Worm (Caenorhabditis elegans) whole organism, young adult: ENCODE data around the gene B0513.4.

Source experiments
- B0336.3 ChIP-seq: fragments of 200-800 bp; sonication (Bioruptor generic); IDR thresholded peaks from 2 replicates; pipeline ENCODE4 v1.3.6; 2022; ENCODE audit warnings: missing genetic modification characterization, missing compliant biosample characterization
- C06A6.2 ChIP-seq: fragments of 200-800 bp; sonication (Bioruptor generic); conservative IDR thresholded peaks from 2 replicates; pipeline ENCODE4 v1.3.6; 2022; ENCODE audit warnings: missing genetic modification characterization, missing compliant biosample characterization
- F49E8.2 ChIP-seq: sonication (generic microtip); optimal IDR thresholded peaks from 3 replicates; lab custom pipeline; 2017; ENCODE audit warnings: missing genetic modification characterization, mild to moderate bottlenecking, missing compliant biosample characterization, antibody characterized with exemption, moderate library complexity; ENCODE audit not compliant: insufficient read depth
- K11D2.4 ChIP-seq: fragments of 200-800 bp; sonication (Bioruptor generic); IDR thresholded peaks from 2 replicates; pipeline ENCODE4 v1.3.6; 2022; ENCODE audit warnings: missing genetic modification reagents, missing genetic modification characterization, missing compliant biosample characterization
- Y56A3A.18 ChIP-seq: fragments of 200-800 bp; sonication (Bioruptor generic); IDR thresholded peaks from 2 replicates; pipeline ENCODE4 v1.3.6; 2022; ENCODE audit warnings: missing genetic modification reagents, missing genetic modification characterization, missing compliant biosample characterization
- Y79H2A.3 ChIP-seq: fragments of 200-800 bp; sonication (Bioruptor generic); conservative IDR thresholded peaks from 2 replicates; pipeline ENCODE4 v1.3.6; 2022; ENCODE audit warnings: missing genetic modification reagents, missing genetic modification characterization, missing compliant biosample characterization
- Y95B8A.8 ChIP-seq: fragments of 200-800 bp; sonication (Bioruptor generic); IDR thresholded peaks from 2 replicates; pipeline ENCODE4 v1.3.6; 2022; ENCODE audit warnings: missing genetic modification reagents, missing genetic modification characterization, missing compliant biosample characterization
- athp-1 ChIP-seq: sonication (generic microtip); optimal IDR thresholded peaks from 2 replicates; lab custom pipeline; 2017; ENCODE audit warnings: mild to moderate bottlenecking, missing genetic modification characterization, missing compliant biosample characterization
- attf-5 ChIP-seq: fragments of 200-800 bp; sonication (Bioruptor generic); optimal IDR thresholded peaks from 2 replicates; lab custom pipeline; 2018; ENCODE audit warnings: mild to moderate bottlenecking, missing genetic modification characterization, missing compliant biosample characterization
- attf-6 ChIP-seq: fragments of 200-800 bp; sonication (Bioruptor generic); IDR thresholded peaks from 2 replicates; pipeline ENCODE4 v1.3.6; 2022; ENCODE audit warnings: missing genetic modification reagents, missing genetic modification characterization, missing compliant biosample characterization
- cebp-2 ChIP-seq: fragments of 200-800 bp; sonication (Bioruptor generic); IDR thresholded peaks from 2 replicates; pipeline ENCODE4 v1.3.6; 2022; ENCODE audit warnings: missing genetic modification characterization, missing compliant biosample characterization
- ceh-27 ChIP-seq: fragments of 200-800 bp; sonication (Bioruptor generic); optimal IDR thresholded peaks from 2 replicates; lab custom pipeline; 2018; ENCODE audit warnings: mild to moderate bottlenecking, missing genetic modification characterization, moderate library complexity, missing compliant biosample characterization
- die-1 ChIP-seq: sonication (generic microtip); optimal IDR thresholded peaks from 2 replicates; lab custom pipeline; 2016; ENCODE audit warnings: missing genotype, mild to moderate bottlenecking, missing genetic modification characterization, missing compliant biosample characterization
- dox-1 ChIP-seq: fragments of 200-800 bp; sonication (Bioruptor generic); IDR thresholded peaks from 2 replicates; pipeline ENCODE4 v1.3.6; 2022; ENCODE audit warnings: missing genetic modification reagents, missing genetic modification characterization, missing compliant biosample characterization
- dpl-1 ChIP-seq: fragments of 150-350 bp; optimal IDR thresholded peaks from 2 replicates; lab custom pipeline; 2014; ENCODE audit warnings: missing biosample characterization, missing genetic modification reagents, missing genetic modification characterization
- fkh-3 ChIP-seq: sonication (generic microtip); optimal IDR thresholded peaks from 2 replicates; lab custom pipeline; 2016; ENCODE audit warnings: mild to moderate bottlenecking, missing genetic modification characterization, missing compliant biosample characterization
- gei-17 ChIP-seq: fragments of 200-800 bp; sonication (Bioruptor generic); optimal IDR thresholded peaks from 2 replicates; lab custom pipeline; 2018; ENCODE audit warnings: mild to moderate bottlenecking, missing genetic modification characterization, missing compliant biosample characterization
- him-1 ChIP-seq: sonication (generic microtip); optimal IDR thresholded peaks from 2 replicates; lab custom pipeline; 2016; ENCODE audit warnings: missing genotype, missing genetic modification reagents, missing genetic modification characterization, missing compliant biosample characterization
- hmg-1.2 ChIP-seq: fragments of 200-800 bp; sonication (Bioruptor generic); IDR thresholded peaks from 2 replicates; pipeline ENCODE4 v1.3.6; 2022; ENCODE audit warnings: missing genetic modification reagents, missing genetic modification characterization, missing compliant biosample characterization
- lin-26 ChIP-seq: fragments of 200-800 bp; sonication (Bioruptor generic); IDR thresholded peaks from 2 replicates; pipeline ENCODE4 v1.3.6; 2022; ENCODE audit warnings: missing genetic modification reagents, missing genetic modification characterization, missing compliant biosample characterization
- lin-35 ChIP-seq, 3 experiments: fragments of 150-350 bp in 2 of 3; sonication (generic microtip) in 1 of 3; optimal IDR thresholded peaks; 2 replicates each; lab custom pipeline; 2014 to 2018; ENCODE audit warnings: missing biosample characterization in 3 of 3, missing genetic modification characterization in 3 of 3, missing genetic modification reagents in 3 of 3
- lin-40 ChIP-seq: sonication (generic microtip); optimal IDR thresholded peaks from 2 replicates; lab custom pipeline; 2016; ENCODE audit warnings: missing genetic modification characterization, mild to moderate bottlenecking, missing compliant biosample characterization, missing genotype, missing genetic modification reagents
- lin-54 ChIP-seq: fragments of 200-800 bp; sonication (Bioruptor generic); optimal IDR thresholded peaks from 2 replicates; lab custom pipeline; 2018; ENCODE audit warnings: mild to moderate bottlenecking, missing genetic modification characterization, missing compliant biosample characterization
- lsl-1 ChIP-seq: fragments of 200-800 bp; sonication (Bioruptor generic); optimal IDR thresholded peaks from 2 replicates; lab custom pipeline; 2018; ENCODE audit warnings: mild to moderate bottlenecking, missing genetic modification characterization, moderate library complexity, missing compliant biosample characterization
- madf-6 ChIP-seq: fragments of 200-800 bp; sonication (Bioruptor generic); IDR thresholded peaks from 2 replicates; pipeline ENCODE4 v1.3.6; 2022; ENCODE audit warnings: missing genetic modification reagents, missing genetic modification characterization, missing compliant biosample characterization
- madf-8 ChIP-seq: fragments of 200-800 bp; sonication (Bioruptor generic); conservative IDR thresholded peaks from 2 replicates; pipeline ENCODE4 v1.3.6; 2022; ENCODE audit warnings: missing genetic modification reagents, missing genetic modification characterization, missing compliant biosample characterization
- mcd-1 ChIP-seq: fragments of 200-800 bp; sonication (Bioruptor generic); IDR thresholded peaks from 2 replicates; pipeline ENCODE4 v1.3.6; 2022; ENCODE audit warnings: missing genetic modification reagents, missing genetic modification characterization, missing compliant biosample characterization
- mel-28 ChIP-seq: sonication (generic microtip); optimal IDR thresholded peaks from 2 replicates; lab custom pipeline; 2016; ENCODE audit warnings: borderline replicate concordance, mild to moderate bottlenecking, missing genetic modification characterization, missing compliant biosample characterization
- mes-4 ChIP-seq: sonication (generic microtip); optimal IDR thresholded peaks from 2 replicates; lab custom pipeline; 2016; ENCODE audit warnings: missing genotype, missing genetic modification characterization, missing compliant biosample characterization
- mxl-1 ChIP-seq: sonication (generic microtip); optimal IDR thresholded peaks from 2 replicates; lab custom pipeline; 2016; ENCODE audit warnings: missing genetic modification characterization, missing compliant biosample characterization
- nfyb-1 ChIP-seq: fragments of 200-800 bp; sonication (Bioruptor generic); IDR thresholded peaks from 2 replicates; pipeline ENCODE4 v1.3.6; 2022; ENCODE audit warnings: missing genetic modification reagents, missing genetic modification characterization, missing compliant biosample characterization
- nhr-120 ChIP-seq: fragments of 200-800 bp; sonication (Bioruptor generic); IDR thresholded peaks from 2 replicates; pipeline ENCODE4 v1.3.6; 2022; ENCODE audit warnings: missing genetic modification characterization, missing compliant biosample characterization
- nhr-80 ChIP-seq: sonication (generic microtip); optimal IDR thresholded peaks from 2 replicates; lab custom pipeline; 2016; ENCODE audit warnings: missing genetic modification characterization, missing compliant biosample characterization
- pha-4 ChIP-seq: fragments of 150-350 bp; sonication (generic microtip); optimal IDR thresholded peaks from 2 replicates; lab custom pipeline; 2014; ENCODE audit warnings: missing biosample characterization, missing genetic modification reagents, missing genetic modification characterization
- repo-1 ChIP-seq: sonication (generic microtip); optimal IDR thresholded peaks from 2 replicates; lab custom pipeline; 2017; ENCODE audit warnings: mild to moderate bottlenecking, missing genetic modification characterization, missing compliant biosample characterization
- snpc-1.1 ChIP-seq: sonication (generic microtip); optimal IDR thresholded peaks from 2 replicates; lab custom pipeline; 2017; ENCODE audit warnings: missing genetic modification characterization, mild to moderate bottlenecking, missing compliant biosample characterization, antibody characterized with exemption, moderate library complexity, missing genotype, missing genetic modification reagents; ENCODE audit not compliant: insufficient read depth
- snpc-1.3 ChIP-seq: sonication (generic microtip); optimal IDR thresholded peaks from 2 replicates; lab custom pipeline; 2017; ENCODE audit warnings: missing genetic modification characterization, mild to moderate bottlenecking, missing compliant biosample characterization, antibody characterized with exemption, moderate library complexity, missing genotype, missing genetic modification reagents; ENCODE audit not compliant: insufficient read depth
- snpc-3.4 ChIP-seq: sonication (generic microtip); optimal IDR thresholded peaks from 2 replicates; lab custom pipeline; 2017; ENCODE audit warnings: missing genetic modification characterization, mild to moderate bottlenecking, missing compliant biosample characterization, antibody characterized with exemption, moderate library complexity, missing genotype, missing genetic modification reagents
- snpc-4 ChIP-seq, 5 experiments: fragments of 150-350 bp in 1 of 5; sonication (generic microtip) in 4 of 5; optimal IDR thresholded peaks; 2 replicates each; lab custom pipeline; 2014 to 2018; ENCODE audit warnings: missing genetic modification characterization in 5 of 5, missing biosample characterization in 3 of 5, antibody characterized with exemption in 2 of 5, mild to moderate bottlenecking in 2 of 5, missing compliant biosample characterization in 2 of 5, missing genotype in 2 of 5, moderate library complexity in 2 of 5, missing genetic modification reagents in 1 of 5
- tbp1 ChIP-seq: fragments of 200-800 bp; sonication (Bioruptor generic); optimal IDR thresholded peaks from 2 replicates; lab custom pipeline; 2018; ENCODE audit warnings: mild to moderate bottlenecking, missing genetic modification characterization, missing compliant biosample characterization
- tlf-1 ChIP-seq: fragments of 200-800 bp; sonication (Bioruptor generic); optimal IDR thresholded peaks from 2 replicates; lab custom pipeline; 2018; ENCODE audit warnings: mild to moderate bottlenecking, missing genetic modification characterization, missing compliant biosample characterization
- zfh-2 ChIP-seq: fragments of 200-800 bp; sonication (Bioruptor generic); conservative IDR thresholded peaks from 2 replicates; pipeline ENCODE4 v1.3.6; 2022; ENCODE audit warnings: missing genetic modification reagents, missing genetic modification characterization, missing compliant biosample characterization
- ztf-3 ChIP-seq: fragments of 200-800 bp; sonication (Bioruptor generic); optimal IDR thresholded peaks from 2 replicates; lab custom pipeline; 2018; ENCODE audit warnings: mild to moderate bottlenecking, missing genetic modification characterization, missing compliant biosample characterization

The B0513.4 gene

DNA sequence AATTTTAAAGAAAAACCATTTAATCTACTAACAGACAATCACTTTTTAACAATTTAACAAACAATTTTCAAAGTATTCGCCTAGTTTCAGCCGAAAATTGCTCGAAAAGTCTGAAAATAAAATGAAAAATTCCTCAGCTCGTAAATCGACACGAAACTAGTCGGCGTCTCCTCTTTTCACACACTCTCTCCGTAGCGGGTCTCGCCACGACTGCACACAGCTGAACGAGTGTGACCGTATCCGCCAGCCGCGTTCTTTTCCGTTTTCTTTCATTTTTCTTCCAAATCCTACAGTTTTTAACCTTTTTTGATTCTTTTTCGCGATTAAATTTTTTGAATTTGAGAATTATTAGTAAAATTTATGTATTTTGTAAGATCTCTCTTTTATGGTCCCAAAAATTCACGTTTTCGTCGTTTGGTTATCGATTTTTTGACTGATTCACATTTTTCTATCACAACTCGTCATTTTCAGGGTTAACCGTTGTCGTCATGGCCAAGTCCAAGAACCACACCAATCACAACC is 1.9 kb downstream of the B0513.4 start, which contains the start of gene rpl-29 (continued):
- TF ChIP-seq cebp-2 (0 out of 2 replicates have a peak, but pooled peaks have one; percentile 56), die-1 (tag; lab: Kevin White, UChicago) (no peak), fkh-3 (no peak), mxl-1 (tag; lab: Kevin White, UChicago) (no peak), ztf-3 (GFP tag; lab: Kevin White, UChicago) (no peak), Y56A3A.18 (GFP tag; lab: Robert Waterston, UW) (peak; percentile 52; the same call in 1 of the 2 replicates), lin-40 (tag; lab: Kevin White, UChicago) (peak; percentile 64), repo-1 (tag; lab: Kevin White, UChicago) (peak; percentile 50), snpc-3.4 (tag; lab: Kevin White, UChicago) (peak; percentile 89), Y95B8A.8 (GFP tag; lab: Robert Waterston, UW) (0 out of 2 replicates have a peak, but pooled peaks have one; percentile 39), C06A6.2 (GFP tag; lab: Robert Waterston, UW) (no peak), mcd-1 (GFP tag; lab: Robert Waterston, UW) (peak; percentile 84), gei-17 (GFP tag; lab: Kevin White, UChicago) (peak; percentile 19), nfyb-1 (peak; percentile 89), F49E8.2 (tag; lab: Kevin White, UChicago) (peak; percentile 80), lin-35 (GFP tag; optimal IDR thresholded peaks at IDR 0.05; lab: Kevin White, UChicago) (peak in 2 of 3 experiments; percentile 37 to 69), attf-5 (peak; percentile 49), him-1 (tag; lab: Kevin White, UChicago) (peak; percentile 17), attf-6 (peak; percentile 97), hmg-1.2 (GFP tag; lab: Robert Waterston, UW) (peak; percentile 98), snpc-1.1 (tag; lab: Kevin White, UChicago) (peak; percentile 67), K11D2.4 (GFP tag; lab: Robert Waterston, UW) (peak; percentile 38; the same call in 1 of the 2 replicates), nhr-80 (tag; lab: Kevin White, UChicago) (no peak), lsl-1 (GFP tag; lab: Kevin White, UChicago) (peak; percentile 98), nhr-120 (GFP tag; lab: Robert Waterston, UW) (no peak), pha-4 (tag; lab: Kevin White, UChicago) (peak; percentile 81), dox-1 (GFP tag; lab: Robert Waterston, UW) (peak; percentile 91), dpl-1 (GFP tag; lab: Kevin White, UChicago) (peak; percentile 39), ceh-27 (GFP tag; lab: Kevin White, UChicago) (peak; percentile 62), snpc-4 (GFP tag; optimal IDR thresholded peaks at IDR 0.05; lab: Kevin White, UChicago) (peak; percentile 93), snpc-4 (tag; optimal IDR thresholded peaks at IDR 0.05; lab: Kevin White, UChicago) (peak; percentile 69 to 96 (median 94)), snpc-1.3 (peak; percentile 97), lin-26 (GFP tag; lab: Robert Waterston, UW) (no peak), lin-54 (GFP tag; lab: Kevin White, UChicago) (peak; percentile 83), tbp1 (GFP tag; lab: Kevin White, UChicago) (peak; percentile 77), madf-8 (GFP tag; lab: Robert Waterston, UW) (peak; percentile 78), mes-4 (tag; lab: Kevin White, UChicago) (no peak), mel-28 (tag; lab: Kevin White, UChicago) (no peak), tlf-1 (GFP tag; lab: Kevin White, UChicago) (peak; percentile 74), Y79H2A.3 (GFP tag; lab: Robert Waterston, UW) (no peak), madf-6 (peak; percentile 94), athp-1 (tag; lab: Kevin White, UChicago) (peak; percentile 43), B0336.3 (GFP tag; lab: Robert Waterston, UW) (0 out of 2 replicates have a peak, but pooled peaks have one; percentile 35), zfh-2 (GFP tag; lab: Robert Waterston, UW) (peak; percentile 66; the same call in 1 of the 2 replicates)
